Fruit fly (Drosophila melanogaster) Kc167 (cell line): Measurements from ENCODE around the gene cdm.

Experiments
- Myc ChIP-seq: fragments of >200 bp; optimal IDR thresholded peaks from 2 replicates; lab custom pipeline; 2017; ENCODE audit warnings: missing external identifiers
- Sin3A ChIP-seq: fragments of >200 bp; optimal IDR thresholded peaks from 2 replicates; lab custom pipeline; 2018; ENCODE audit warnings: missing external identifiers
- h ChIP-seq: fragments of >200 bp; optimal IDR thresholded peaks from 3 replicates; lab custom pipeline; 2018; ENCODE audit warnings: missing external identifiers
- insv ChIP-seq: fragments of >200 bp; optimal IDR thresholded peaks from 3 replicates; lab custom pipeline; 2018; ENCODE audit warnings: missing external identifiers
- psq ChIP-seq: fragments of >200 bp; optimal IDR thresholded peaks from 2 replicates; lab custom pipeline; 2017; ENCODE audit warnings: missing external identifiers
- ttk ChIP-seq: sonication (Bioruptor generic); optimal IDR thresholded peaks from 2 replicates; lab custom pipeline; 2017; ENCODE audit warnings: missing external identifiers

The cdm gene

DNA sequence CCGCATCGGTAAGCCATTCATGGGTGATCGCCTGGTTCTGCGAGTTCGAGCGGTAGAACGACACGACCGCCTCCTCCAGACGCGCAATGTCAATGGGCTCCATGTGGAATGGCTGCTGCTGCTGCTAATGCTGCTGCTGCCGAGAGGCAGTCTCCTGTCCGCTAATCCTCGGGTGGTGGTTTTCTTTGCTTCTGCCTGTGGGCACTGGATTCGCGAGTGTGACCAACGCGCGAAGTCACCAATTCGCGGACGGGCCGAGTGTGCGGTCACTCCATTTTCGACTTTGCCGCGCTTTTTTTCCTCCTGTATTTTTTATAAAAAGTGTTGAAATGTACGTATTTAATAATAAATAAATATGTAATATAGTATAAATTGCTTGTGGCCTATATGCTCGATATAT, at the start of gene cdm:
TSS of gene cdm (minus strand) at position 236 of the 400 bp plus-strand sequence.
- TF ChIP-seq insv (no peak), Myc (lab: Kevin White, UChicago) (no peak), h (lab: Kevin White, UChicago) (no peak), Sin3A (lab: Kevin White, UChicago) (no peak), ttk (no peak), psq (lab: Kevin White, UChicago) (no peak)

dm6 chr3R:18232187-18232586, 48.9 kb upstream of the cdm start:
- no peak for TF ChIP-seq Myc (lab: Kevin White, UChicago)
- TF ChIP-seq psq (lab: Kevin White, UChicago) = no peak
- no peak for TF ChIP-seq ttk
- TF ChIP-seq insv = no peak
- no peak for TF ChIP-seq h (lab: Kevin White, UChicago)
- TF ChIP-seq Sin3A (lab: Kevin White, UChicago) = no peak

DNA sequence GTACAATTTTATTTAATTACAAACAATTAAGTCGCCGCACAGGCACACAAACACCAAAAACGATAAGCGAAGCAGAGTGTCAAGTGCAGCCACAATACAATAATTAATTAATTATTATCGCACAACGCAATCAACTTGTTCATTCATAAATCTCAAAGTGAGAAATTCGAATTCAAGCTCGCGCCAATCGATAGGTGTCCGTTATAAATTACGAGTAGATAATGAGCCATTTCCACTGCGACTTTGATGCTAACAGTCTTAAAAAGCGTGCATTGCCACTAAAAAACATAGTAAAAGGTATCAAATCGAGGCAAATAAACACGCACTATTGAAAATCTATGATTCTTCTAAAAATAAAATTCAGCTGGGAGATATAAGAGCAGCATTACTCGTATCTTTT, 47.0 kb upstream of the cdm start:
- TF ChIP-seq insv (no peak), h (lab: Kevin White, UChicago) (no peak), ttk (no peak), Sin3A (lab: Kevin White, UChicago) (no peak), psq (lab: Kevin White, UChicago) (no peak), Myc (lab: Kevin White, UChicago) (no peak)

- TF ChIP-seq psq (lab: Kevin White, UChicago) (no peak), h (lab: Kevin White, UChicago) (no peak), Sin3A (lab: Kevin White, UChicago) (no peak), Myc (lab: Kevin White, UChicago) (no peak), insv (no peak), ttk (no peak)
These were observed 45.5 kb upstream of the cdm start for dm6 chr3R:18228713-18229222.

dm6 chr3R:18227385-18227784, 44.1 kb upstream of the cdm start:
- no peak for TF ChIP-seq h (lab: Kevin White, UChicago)
- TF ChIP-seq Sin3A (lab: Kevin White, UChicago) = no peak
- no peak for TF ChIP-seq ttk
- TF ChIP-seq insv = no peak
- TF ChIP-seq Myc (lab: Kevin White, UChicago) = no peak
- no peak for TF ChIP-seq psq (lab: Kevin White, UChicago)

- TF ChIP-seq ttk (no peak), h (lab: Kevin White, UChicago) (no peak), Sin3A (lab: Kevin White, UChicago) (no peak), psq (lab: Kevin White, UChicago) (no peak), Myc (lab: Kevin White, UChicago) (no peak), insv (no peak)
These were observed 43.5 kb upstream of the cdm start for dm6 chr3R:18226809-18227157.

dm6 chr3R:18226043-18226808, 42.9 kb upstream of the cdm start, which contains the start of the genes CG7168 and Mdh2:
Gene CG7168, minus strand, starts transcription at chr3R:18226082.
Gene Mdh2, plus strand, starts transcription at chr3R:18226396.
- TF ChIP-seq psq (lab: Kevin White, UChicago) = no peak
- TF ChIP-seq ttk = no peak
- TF ChIP-seq insv = no peak
- TF ChIP-seq Myc (lab: Kevin White, UChicago) = no peak
- no peak for TF ChIP-seq h (lab: Kevin White, UChicago)
- TF ChIP-seq Sin3A (lab: Kevin White, UChicago) = no peak

dm6 chr3R:18223434-18223833, 40.2 kb upstream of the cdm start, which contains the start of the genes mTerf5 and Non3:
Gene mTerf5, minus strand, starts transcription at chr3R:18223682.
Gene Non3, plus strand, starts transcription at chr3R:18223722.
- TF ChIP-seq insv (no peak), ttk (no peak), Myc (lab: Kevin White, UChicago) (no peak), h (lab: Kevin White, UChicago) (no peak), Sin3A (lab: Kevin White, UChicago) (no peak), psq (lab: Kevin White, UChicago) (no peak)

DNA sequence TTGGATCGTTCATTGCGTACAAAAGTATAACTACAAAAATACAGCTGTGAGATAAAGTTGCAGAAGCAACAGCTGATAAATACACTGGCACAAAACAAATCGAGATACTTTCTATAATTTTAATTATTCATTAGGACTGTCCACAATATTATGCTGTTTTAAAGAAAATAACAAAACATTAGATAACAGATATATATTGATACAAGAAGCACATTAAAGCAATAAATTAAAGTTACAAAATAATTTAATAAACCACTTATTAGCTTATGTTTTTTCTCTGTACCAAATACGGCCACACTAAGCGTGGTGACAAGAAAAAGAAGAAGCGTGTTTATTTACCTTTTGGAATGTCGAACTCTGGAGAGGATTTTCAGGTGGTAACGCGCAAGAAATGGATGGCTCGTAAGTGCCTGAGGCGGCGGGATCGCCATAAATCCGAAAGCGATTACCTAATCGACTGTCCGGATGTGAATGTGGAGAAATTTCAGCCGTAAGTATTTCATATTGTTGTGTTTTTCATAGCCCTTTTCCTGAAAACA, 37.0 kb upstream of the cdm start, which contains the start of the genes CG7988 and CG7183:
TSS of gene CG7988 (plus strand) at position 316 of the 539 bp plus-strand sequence.
TSS of gene CG7183 (minus strand) at position 489 of the 539 bp plus-strand sequence.
- TF ChIP-seq ttk (no peak), Sin3A (lab: Kevin White, UChicago) (no peak), Myc (lab: Kevin White, UChicago) (no peak), h (lab: Kevin White, UChicago) (no peak), psq (lab: Kevin White, UChicago) (no peak), insv (no peak)

- TF ChIP-seq psq (lab: Kevin White, UChicago) (no peak), ttk (no peak), Myc (lab: Kevin White, UChicago) (no peak), Sin3A (lab: Kevin White, UChicago) (no peak), insv (no peak), h (lab: Kevin White, UChicago) (no peak)
These were observed 32.6 kb upstream of the cdm start, which contains the start of gene CG14314 for dm6 chr3R:18215900-18216299. Gene CG14314, plus strand, starts transcription at chr3R:18216142.

- TF ChIP-seq Myc (lab: Kevin White, UChicago) (no peak), psq (lab: Kevin White, UChicago) (no peak), h (lab: Kevin White, UChicago) (no peak), Sin3A (lab: Kevin White, UChicago) (no peak), ttk (no peak), insv (no peak)
These were observed 32.0 kb upstream of the cdm start for dm6 chr3R:18215300-18215699.

- TF ChIP-seq Sin3A (lab: Kevin White, UChicago) (no peak), insv (no peak), Myc (lab: Kevin White, UChicago) (no peak), psq (lab: Kevin White, UChicago) (no peak), ttk (no peak), h (lab: Kevin White, UChicago) (no peak)
These were observed 25.2 kb upstream of the cdm start, which contains the start of gene CG44158 for dm6 chr3R:18208479-18208878. Gene CG44158, plus strand, starts transcription at chr3R:18208779.
